Worm (Caenorhabditis elegans) whole organism, young adult: ENCODE data around the gene F40G9.17.

Source experiments
- B0336.3 ChIP-seq: fragments of 200-800 bp; sonication (Bioruptor generic); IDR thresholded peaks from 2 replicates; pipeline ENCODE4 v1.3.6; 2022; ENCODE audit warnings: missing genetic modification characterization, missing compliant biosample characterization
- C06A6.2 ChIP-seq: fragments of 200-800 bp; sonication (Bioruptor generic); conservative IDR thresholded peaks from 2 replicates; pipeline ENCODE4 v1.3.6; 2022; ENCODE audit warnings: missing genetic modification characterization, missing compliant biosample characterization
- F23B12.7 ChIP-seq: sonication (generic microtip); optimal IDR thresholded peaks from 2 replicates; lab custom pipeline; 2017; ENCODE audit warnings: missing genetic modification characterization, mild to moderate bottlenecking, missing compliant biosample characterization, antibody characterized with exemption, moderate library complexity; ENCODE audit not compliant: insufficient read depth
- F33H1.4 ChIP-seq: fragments of 200-800 bp; sonication (Bioruptor generic); IDR thresholded peaks from 2 replicates; pipeline ENCODE4 v1.3.6; 2022; ENCODE audit warnings: missing genetic modification reagents, missing genetic modification characterization, missing compliant biosample characterization
- F37B4.10 ChIP-seq: fragments of 200-800 bp; sonication (Bioruptor generic); IDR thresholded peaks from 2 replicates; pipeline ENCODE4 v1.3.6; 2022; ENCODE audit warnings: missing genetic modification characterization, missing compliant biosample characterization
- F39B2.1 ChIP-seq: fragments of 200-800 bp; sonication (Bioruptor generic); IDR thresholded peaks from 2 replicates; pipeline ENCODE4 v1.3.6; 2022; ENCODE audit warnings: missing genetic modification reagents, missing genetic modification characterization, missing compliant biosample characterization
- F49E8.2 ChIP-seq: sonication (generic microtip); optimal IDR thresholded peaks from 3 replicates; lab custom pipeline; 2017; ENCODE audit warnings: missing genetic modification characterization, mild to moderate bottlenecking, missing compliant biosample characterization, antibody characterized with exemption, moderate library complexity; ENCODE audit not compliant: insufficient read depth
- F57C9.4 ChIP-seq: sonication (generic microtip); optimal IDR thresholded peaks from 2 replicates; lab custom pipeline; 2017; ENCODE audit warnings: mild to moderate bottlenecking, missing genetic modification characterization, missing compliant biosample characterization
- Y79H2A.3 ChIP-seq: fragments of 200-800 bp; sonication (Bioruptor generic); conservative IDR thresholded peaks from 2 replicates; pipeline ENCODE4 v1.3.6; 2022; ENCODE audit warnings: missing genetic modification reagents, missing genetic modification characterization, missing compliant biosample characterization
- ama-1 ChIP-seq, 3 experiments: fragments of 150-350 bp in 1 of 3; sonication (generic microtip) in 2 of 3; optimal IDR thresholded peaks; 2 replicates each; lab custom pipeline; 2014 to 2018; ENCODE audit warnings: missing biosample characterization in 2 of 3, missing genetic modification characterization in 2 of 3, missing genetic modification reagents in 2 of 3
- aptf-3 ChIP-seq: fragments of 200-800 bp; sonication (Bioruptor generic); IDR thresholded peaks from 2 replicates; pipeline ENCODE4 v1.3.6; 2022; ENCODE audit warnings: missing genetic modification characterization, missing compliant biosample characterization
- atf-7 ChIP-seq: sonication (generic microtip); optimal IDR thresholded peaks from 2 replicates; lab custom pipeline; 2017; ENCODE audit warnings: mild to moderate bottlenecking, missing genetic modification characterization, missing compliant biosample characterization
- bed-2 ChIP-seq: fragments of 200-800 bp; sonication (Bioruptor generic); IDR thresholded peaks from 2 replicates; pipeline ENCODE4 v1.3.6; 2022; ENCODE audit warnings: missing genetic modification reagents, missing genetic modification characterization, missing compliant biosample characterization
- ets-4 ChIP-seq: fragments of 200-800 bp; sonication (Bioruptor generic); optimal IDR thresholded peaks from 2 replicates; lab custom pipeline; 2018; ENCODE audit warnings: mild to moderate bottlenecking, missing genetic modification characterization, missing compliant biosample characterization
- gei-17 ChIP-seq: fragments of 200-800 bp; sonication (Bioruptor generic); optimal IDR thresholded peaks from 2 replicates; lab custom pipeline; 2018; ENCODE audit warnings: mild to moderate bottlenecking, missing genetic modification characterization, missing compliant biosample characterization
- hlh-12 ChIP-seq: sonication (generic microtip); optimal IDR thresholded peaks from 2 replicates; lab custom pipeline; 2016; ENCODE audit warnings: missing genetic modification characterization, missing compliant biosample characterization
- hlh-26 ChIP-seq: fragments of 200-800 bp; sonication (Bioruptor generic); conservative IDR thresholded peaks from 2 replicates; pipeline ENCODE4 v1.3.6; 2022; ENCODE audit warnings: missing genetic modification reagents, missing genetic modification characterization, missing compliant biosample characterization
- hrde-1 ChIP-seq: sonication (generic microtip); optimal IDR thresholded peaks from 2 replicates; lab custom pipeline; 2016; ENCODE audit warnings: missing genetic modification characterization, mild to moderate bottlenecking, missing compliant biosample characterization, moderate library complexity, missing genotype, missing genetic modification reagents, borderline replicate concordance
- let-607 ChIP-seq, 2 experiments: fragments of 200-800 bp in 1 of 2; sonication (Bioruptor generic) in 1 of 2; sonication (generic microtip) in 1 of 2; optimal IDR thresholded peaks; 2 replicates each; lab custom pipeline; 2016 to 2018; ENCODE audit warnings: mild to moderate bottlenecking in 2 of 2, missing compliant biosample characterization in 2 of 2, missing genetic modification characterization in 2 of 2, moderate library complexity in 2 of 2, missing genotype in 1 of 2
- lin-26 ChIP-seq: fragments of 200-800 bp; sonication (Bioruptor generic); IDR thresholded peaks from 2 replicates; pipeline ENCODE4 v1.3.6; 2022; ENCODE audit warnings: missing genetic modification reagents, missing genetic modification characterization, missing compliant biosample characterization
- madf-3 ChIP-seq: fragments of 200-800 bp; sonication (Bioruptor generic); IDR thresholded peaks from 2 replicates; pipeline ENCODE4 v1.3.6; 2022; ENCODE audit warnings: missing genetic modification reagents, missing genetic modification characterization, missing compliant biosample characterization
- nfya-1 ChIP-seq: sonication (generic microtip); optimal IDR thresholded peaks from 2 replicates; lab custom pipeline; 2017; ENCODE audit warnings: antibody characterized with exemption, missing compliant biosample characterization, missing genetic modification characterization, borderline replicate concordance; ENCODE audit not compliant: insufficient read depth
- nhr-179 ChIP-seq: sonication (generic microtip); optimal IDR thresholded peaks from 2 replicates; lab custom pipeline; 2016; ENCODE audit warnings: mild to moderate bottlenecking, missing genetic modification characterization, missing compliant biosample characterization
- nhr-27 ChIP-seq: fragments of 200-800 bp; sonication (Bioruptor generic); optimal IDR thresholded peaks from 2 replicates; lab custom pipeline; 2018; ENCODE audit warnings: mild to moderate bottlenecking, missing genetic modification characterization, moderate library complexity, missing compliant biosample characterization
- nhr-80 ChIP-seq: sonication (generic microtip); optimal IDR thresholded peaks from 2 replicates; lab custom pipeline; 2016; ENCODE audit warnings: missing genetic modification characterization, missing compliant biosample characterization
- pha-4 ChIP-seq: fragments of 150-350 bp; sonication (generic microtip); optimal IDR thresholded peaks from 2 replicates; lab custom pipeline; 2014; ENCODE audit warnings: missing biosample characterization, missing genetic modification reagents, missing genetic modification characterization
- sdz-38 ChIP-seq: sonication (generic microtip); optimal IDR thresholded peaks from 2 replicates; lab custom pipeline; 2016; ENCODE audit warnings: missing genotype, missing genetic modification characterization, missing compliant biosample characterization
- snpc-4 ChIP-seq, 5 experiments: fragments of 150-350 bp in 1 of 5; sonication (generic microtip) in 4 of 5; optimal IDR thresholded peaks; 2 replicates each; lab custom pipeline; 2014 to 2018; ENCODE audit warnings: missing genetic modification characterization in 5 of 5, missing biosample characterization in 3 of 5, antibody characterized with exemption in 2 of 5, mild to moderate bottlenecking in 2 of 5, missing compliant biosample characterization in 2 of 5, missing genotype in 2 of 5, moderate library complexity in 2 of 5, missing genetic modification reagents in 1 of 5
- tbp1 ChIP-seq: fragments of 200-800 bp; sonication (Bioruptor generic); optimal IDR thresholded peaks from 2 replicates; lab custom pipeline; 2018; ENCODE audit warnings: mild to moderate bottlenecking, missing genetic modification characterization, missing compliant biosample characterization
- zfh-2 ChIP-seq: fragments of 200-800 bp; sonication (Bioruptor generic); conservative IDR thresholded peaks from 2 replicates; pipeline ENCODE4 v1.3.6; 2022; ENCODE audit warnings: missing genetic modification reagents, missing genetic modification characterization, missing compliant biosample characterization
- ztf-22 ChIP-seq: fragments of 200-800 bp; sonication (Bioruptor generic); optimal IDR thresholded peaks from 2 replicates; lab custom pipeline; 2018; ENCODE audit warnings: mild to moderate bottlenecking, missing genetic modification characterization, moderate library complexity, missing compliant biosample characterization
- ztf-6 ChIP-seq: fragments of 200-800 bp; sonication (Bioruptor generic); IDR thresholded peaks from 2 replicates; pipeline ENCODE4 v1.3.6; 2022; ENCODE audit warnings: missing genetic modification reagents, missing genetic modification characterization, missing compliant biosample characterization

Gene F40G9.17

DNA sequence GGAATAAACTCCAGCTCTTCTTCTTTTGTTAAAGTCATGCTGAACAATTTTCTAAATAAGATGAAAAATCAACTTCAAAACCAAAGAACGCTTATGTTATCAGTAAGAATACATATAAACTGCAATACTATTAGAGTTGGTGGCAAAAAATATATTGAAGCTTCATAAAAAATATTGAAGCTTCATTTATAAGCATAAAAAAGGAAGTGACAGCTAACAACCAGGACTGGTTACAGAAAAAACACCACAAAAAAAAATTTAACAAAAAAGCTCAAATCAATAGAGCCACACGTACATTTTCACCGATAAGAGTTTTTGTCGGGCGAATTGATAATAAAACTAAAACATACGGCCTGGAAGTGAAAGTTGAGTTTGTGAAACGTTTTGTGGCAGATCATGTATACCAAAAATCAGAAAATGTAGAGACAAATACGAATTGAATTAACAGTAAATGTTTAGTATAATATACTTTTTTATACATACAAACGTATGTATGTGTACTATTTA lies 46.6 kb upstream of the F40G9.17 start, which contains the start of gene sqst-5:
sqst-5 (minus strand) TSS at position 51 of the 507 bp plus-strand sequence.
- TF ChIP-seq nhr-80 (tag; lab: Kevin White, UChicago) (peak; percentile 69), hlh-26 (GFP tag; lab: Robert Waterston, UW) (no peak), madf-3 (GFP tag; lab: Robert Waterston, UW) (no peak)

DNA sequence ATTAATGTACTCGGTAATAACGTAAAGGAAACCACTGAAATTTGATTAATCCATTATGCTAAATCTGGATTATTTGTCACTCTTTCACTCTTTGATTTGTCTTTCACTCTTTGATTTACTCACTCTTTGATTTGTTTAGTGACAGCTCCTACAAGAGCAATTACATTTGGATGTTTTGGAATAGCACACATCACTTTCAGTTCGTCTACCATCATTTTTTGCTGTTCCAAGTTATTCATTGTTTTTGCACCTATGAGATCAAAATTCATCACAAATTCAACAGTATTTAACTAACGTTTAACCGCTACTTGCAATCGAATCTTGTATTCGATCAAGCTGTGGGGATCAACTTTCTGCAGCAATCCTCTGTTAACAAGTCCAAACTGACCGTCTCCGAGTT lies 45.1 kb upstream of the F40G9.17 start:
- no peak for TF ChIP-seq hlh-12 (tag; lab: Kevin White, UChicago)
- TF ChIP-seq sdz-38 (tag; lab: Kevin White, UChicago) = no peak
- no peak for TF ChIP-seq zfh-2
- no peak for TF ChIP-seq pha-4 (tag; lab: Kevin White, UChicago)
- TF ChIP-seq ama-1 (optimal IDR thresholded peaks at IDR 0.05; lab: Kevin White, UChicago) = no peak
- no peak for TF ChIP-seq ama-1 (GFP tag; optimal IDR thresholded peaks at IDR 0.05; lab: Kevin White, UChicago)
- no peak for TF ChIP-seq F23B12.7
- no peak for TF ChIP-seq nhr-179
- TF ChIP-seq nhr-27 (tag; lab: Kevin White, UChicago) = no peak

DNA sequence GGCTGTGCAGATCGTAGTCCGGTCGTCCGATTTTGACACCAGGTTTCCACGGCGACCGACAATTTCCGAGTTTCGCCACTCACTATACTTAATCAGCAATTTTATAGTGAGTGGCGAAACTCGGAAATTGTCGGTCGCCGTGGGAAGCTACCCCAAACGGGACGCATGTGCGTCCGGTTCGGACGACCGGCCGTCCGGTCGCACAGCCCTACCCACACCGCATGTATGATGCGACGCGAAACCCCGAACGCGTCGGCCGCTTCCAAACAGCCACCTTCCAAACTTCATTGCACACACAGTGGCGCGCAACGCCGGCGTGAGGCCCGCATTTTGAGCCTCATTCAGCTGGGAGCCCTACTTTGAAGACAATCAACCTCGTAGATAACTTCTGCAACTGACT lies 43.2 kb upstream of the F40G9.17 start:
- no peak for TF ChIP-seq atf-7 (tag; lab: Kevin White, UChicago)
- TF ChIP-seq F37B4.10 (GFP tag; lab: Robert Waterston, UW) = 0 out of 2 replicates have a peak, but pooled peaks have one; percentile 51
- 0 out of 2 replicates have a peak, but pooled peaks have one; percentile 30 for TF ChIP-seq lin-26 (GFP tag; lab: Robert Waterston, UW)
- 0 out of 2 replicates have a peak, but pooled peaks have one; percentile 12 for TF ChIP-seq ztf-6 (GFP tag; lab: Robert Waterston, UW)
- TF ChIP-seq let-607 (tag; optimal IDR thresholded peaks at IDR 0.05; lab: Kevin White, UChicago) = no peak
- no peak for TF ChIP-seq nhr-80 (tag; lab: Kevin White, UChicago)
- no peak for TF ChIP-seq B0336.3
- TF ChIP-seq bed-2 (GFP tag; lab: Robert Waterston, UW) = no peak
- TF ChIP-seq ama-1 (optimal IDR thresholded peaks at IDR 0.05; lab: Kevin White, UChicago) = no peak
- TF ChIP-seq ama-1 (GFP tag; optimal IDR thresholded peaks at IDR 0.05; lab: Kevin White, UChicago) = no peak
- no peak for TF ChIP-seq Y79H2A.3
- TF ChIP-seq nfya-1 = no peak
- TF ChIP-seq gei-17 (GFP tag; lab: Kevin White, UChicago) = no peak
- no peak for TF ChIP-seq hrde-1 (tag; lab: Kevin White, UChicago)
- no peak for TF ChIP-seq F57C9.4
- no peak for TF ChIP-seq snpc-4 (GFP tag; optimal IDR thresholded peaks at IDR 0.05; lab: Kevin White, UChicago)
- TF ChIP-seq snpc-4 (tag; optimal IDR thresholded peaks at IDR 0.05; lab: Kevin White, UChicago) = peak in 2 of 4 experiments; percentile 67 to 85
- no peak for TF ChIP-seq C06A6.2
- no peak for TF ChIP-seq F33H1.4

DNA sequence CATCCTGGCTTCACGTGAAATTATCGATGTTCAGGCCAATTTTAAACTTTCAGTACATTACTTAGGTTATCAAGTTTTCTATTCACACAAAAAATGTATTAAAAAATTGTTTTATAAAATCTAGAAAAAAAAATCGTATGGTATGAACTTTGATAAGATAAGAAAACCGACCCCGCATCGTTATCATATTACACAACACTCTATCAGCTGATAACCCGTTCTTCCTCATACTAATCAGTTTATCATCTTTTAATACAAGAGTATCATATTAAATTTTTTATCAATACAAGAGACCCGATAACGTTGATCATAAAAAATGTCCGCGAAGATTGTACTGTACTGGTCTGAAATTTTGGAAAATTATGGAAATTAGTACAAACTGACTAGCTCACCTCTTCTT lies 40.1 kb upstream of the F40G9.17 start:
- TF ChIP-seq F39B2.1 = no peak
- peak; percentile 52 for TF ChIP-seq ztf-22
- peak; percentile 19 for TF ChIP-seq ets-4 (GFP tag; lab: Kevin White, UChicago)
- no peak for TF ChIP-seq F49E8.2 (tag; lab: Kevin White, UChicago)
- no peak for TF ChIP-seq ama-1 (optimal IDR thresholded peaks at IDR 0.05; lab: Kevin White, UChicago)
- no peak for TF ChIP-seq ama-1 (GFP tag; optimal IDR thresholded peaks at IDR 0.05; lab: Kevin White, UChicago)
- TF ChIP-seq atf-7 (tag; lab: Kevin White, UChicago) = peak; percentile 40
- peak; percentile 96 for TF ChIP-seq nhr-80 (tag; lab: Kevin White, UChicago)
- TF ChIP-seq tbp1 = peak; percentile 5
- no peak for TF ChIP-seq aptf-3 (GFP tag; lab: Robert Waterston, UW)
